Fruit fly (Drosophila melanogaster) whole organism, embryonic: Measurements from ENCODE around the gene CG42271.
A peak's percentile ranks its signal among the peaks of the same experiment; 100 is the strongest.

Source experiments
- Antp ChIP-seq: fragments of 200-800 bp; sonication (Bioruptor generic); optimal IDR thresholded peaks from 3 replicates; lab custom pipeline; 2016; ENCODE audit warnings: missing biosample characterization, missing genetic modification characterization
- BtbVII ChIP-seq: fragments of 200-800 bp; sonication (Bioruptor generic); optimal IDR thresholded peaks from 3 replicates; lab custom pipeline; 2017; ENCODE audit warnings: missing biosample characterization, mild to moderate bottlenecking, missing genetic modification characterization
- CG10274 ChIP-seq: fragments of 200-800 bp; sonication (Bioruptor generic); optimal IDR thresholded peaks from 3 replicates; lab custom pipeline; 2017; ENCODE audit warnings: missing biosample characterization, mild to moderate bottlenecking, missing genetic modification characterization
- CG11456 ChIP-seq: fragments of 200-800 bp; sonication (Bioruptor generic); IDR thresholded peaks from 3 replicates; pipeline ENCODE4 v1.3.6; 2022; ENCODE audit warnings: missing biosample characterization, missing genetic modification characterization
- CG12236 ChIP-seq: fragments of 200-800 bp; sonication (Bioruptor generic); optimal IDR thresholded peaks from 2 replicates; lab custom pipeline; 2016; ENCODE audit warnings: missing biosample characterization, missing genetic modification characterization
- CG13424 ChIP-seq: fragments of 200-800 bp; sonication (Bioruptor generic); optimal IDR thresholded peaks from 2 replicates; lab custom pipeline; 2019; ENCODE audit warnings: missing biosample characterization, mild to moderate bottlenecking, missing genetic modification characterization, moderate library complexity
- CG14050 ChIP-seq: fragments of 200-800 bp; sonication (Bioruptor generic); IDR thresholded peaks from 3 replicates; pipeline ENCODE4 v1.3.6; 2022; ENCODE audit warnings: missing biosample characterization, missing genetic modification characterization
- CG15073 ChIP-seq: fragments of 200-800 bp; sonication (Bioruptor generic); optimal IDR thresholded peaks from 2 replicates; lab custom pipeline; 2016; ENCODE audit warnings: missing biosample characterization, missing genetic modification characterization
- CG30431 ChIP-seq: fragments of 200-800 bp; sonication (Bioruptor generic); optimal IDR thresholded peaks from 2 replicates; lab custom pipeline; 2017; ENCODE audit warnings: missing biosample characterization, missing genetic modification characterization
- CG4854 ChIP-seq: fragments of 200-800 bp; sonication (Bioruptor generic); optimal IDR thresholded peaks from 2 replicates; lab custom pipeline; 2016; ENCODE audit warnings: missing biosample characterization, missing genetic modification characterization, inconsistent platforms
- CG6272 ChIP-seq: fragments of 200-800 bp; sonication (Bioruptor generic); IDR thresholded peaks from 2 replicates; pipeline ENCODE4 v1.3.6; 2022; ENCODE audit warnings: missing biosample characterization, missing genetic modification characterization
- CG7928 ChIP-seq: fragments of 200-800 bp; sonication (Bioruptor generic); optimal IDR thresholded peaks from 2 replicates; lab custom pipeline; 2017; ENCODE audit warnings: missing biosample characterization, mild to moderate bottlenecking, missing genetic modification characterization
- CG8924 ChIP-seq: fragments of 200-800 bp; optimal IDR thresholded peaks from 3 replicates; lab custom pipeline; 2019; ENCODE audit warnings: missing biosample characterization, mild to moderate bottlenecking, missing genetic modification characterization, moderate library complexity
- Doc2 ChIP-seq: fragments of 200-800 bp; sonication (Bioruptor generic); IDR thresholded peaks from 2 replicates; pipeline ENCODE4 v1.3.6; 2022; ENCODE audit warnings: missing biosample characterization, missing genetic modification characterization
- Elba2 ChIP-seq: fragments of 200-800 bp; sonication (Bioruptor generic); optimal IDR thresholded peaks from 3 replicates; lab custom pipeline; 2016; ENCODE audit warnings: missing biosample characterization, missing genetic modification characterization
- Hr3 ChIP-seq: fragments of 200-800 bp; sonication (Bioruptor generic); optimal IDR thresholded peaks from 3 replicates; lab custom pipeline; 2016; ENCODE audit warnings: missing biosample characterization, missing genetic modification characterization
- Kr ChIP-seq: fragments of 200-800 bp; sonication (Bioruptor generic); optimal IDR thresholded peaks from 2 replicates; lab custom pipeline; 2017; ENCODE audit warnings: missing biosample characterization, mild to moderate bottlenecking, missing genetic modification characterization
- Lhr ChIP-seq: fragments of 200-800 bp; sonication (Bioruptor generic); optimal IDR thresholded peaks from 3 replicates; lab custom pipeline; 2017; ENCODE audit warnings: mild to moderate bottlenecking, missing biosample characterization, missing genetic modification reagents, missing genetic modification characterization
- Myb ChIP-seq: fragments of 200-800 bp; sonication (Bioruptor generic); optimal IDR thresholded peaks from 2 replicates; lab custom pipeline; 2016; ENCODE audit warnings: missing biosample characterization, missing genetic modification characterization
- NFAT ChIP-seq: fragments of 200-800 bp; sonication (Bioruptor generic); IDR thresholded peaks from 2 replicates; pipeline ENCODE4 v1.3.6; 2022; ENCODE audit warnings: missing biosample characterization, missing genetic modification characterization
- Nf-YB ChIP-seq: fragments of 200-800 bp; sonication (Bioruptor generic); optimal IDR thresholded peaks from 3 replicates; lab custom pipeline; 2019; ENCODE audit warnings: missing biosample characterization, mild to moderate bottlenecking, missing genetic modification characterization, moderate library complexity
- NfI ChIP-seq: fragments of 200-800 bp; sonication (Bioruptor generic); optimal IDR thresholded peaks from 3 replicates; lab custom pipeline; 2018; ENCODE audit warnings: missing biosample characterization, mild to moderate bottlenecking, missing genetic modification characterization, moderate library complexity
- Opbp ChIP-seq: fragments of 200-800 bp; sonication (Bioruptor generic); IDR thresholded peaks from 3 replicates; pipeline ENCODE4 v1.3.6; 2022; ENCODE audit warnings: missing biosample characterization, missing genetic modification characterization; ENCODE audit not compliant: partially characterized antibody
- Poxn ChIP-seq: fragments of 200-800 bp; sonication (Bioruptor generic); IDR thresholded peaks from 2 replicates; pipeline ENCODE4 v1.3.6; 2022; ENCODE audit warnings: missing biosample characterization, missing genetic modification characterization
- ab ChIP-seq: fragments of 200-800 bp; sonication (Bioruptor generic); optimal IDR thresholded peaks from 2 replicates; lab custom pipeline; 2016; ENCODE audit warnings: missing biosample characterization, missing genetic modification characterization
- bbx ChIP-seq: fragments of 200-800 bp; sonication (Bioruptor generic); IDR thresholded peaks from 2 replicates; pipeline ENCODE4 v1.3.6; 2022; ENCODE audit warnings: missing biosample characterization, missing genetic modification characterization; ENCODE audit not compliant: partially characterized antibody
- cad ChIP-seq: fragments of >200 bp; optimal IDR thresholded peaks from 2 replicates; lab custom pipeline; 2017; ENCODE audit warnings: missing biosample characterization, missing genetic modification characterization
- dati ChIP-seq: fragments of 200-800 bp; sonication (Bioruptor generic); IDR thresholded peaks from 2 replicates; pipeline ENCODE4 v1.3.6; 2022; ENCODE audit warnings: missing biosample characterization, missing genetic modification characterization
- exex ChIP-seq: fragments of 200-800 bp; sonication (Bioruptor generic); optimal IDR thresholded peaks from 4 replicates; lab custom pipeline; 2018; ENCODE audit warnings: missing biosample characterization, mild to moderate bottlenecking, missing genetic modification characterization, moderate library complexity
- eyg ChIP-seq: fragments of 200-800 bp; sonication (Bioruptor generic); optimal IDR thresholded peaks from 3 replicates; lab custom pipeline; 2016; ENCODE audit warnings: missing biosample characterization, missing genetic modification characterization
- fd3F ChIP-seq: fragments of 200-800 bp; sonication (Bioruptor generic); optimal IDR thresholded peaks from 2 replicates; lab custom pipeline; 2018; ENCODE audit warnings: missing biosample characterization, mild to moderate bottlenecking, missing genetic modification characterization, moderate library complexity
- fu2 ChIP-seq: fragments of 200-800 bp; sonication (Bioruptor generic); optimal IDR thresholded peaks from 2 replicates; lab custom pipeline; 2016; ENCODE audit warnings: missing biosample characterization, missing genetic modification characterization
- gcm ChIP-seq: fragments of 200-800 bp; sonication (Bioruptor generic); optimal IDR thresholded peaks from 2 replicates; lab custom pipeline; 2019; ENCODE audit warnings: missing biosample characterization, mild to moderate bottlenecking, missing genetic modification characterization, moderate library complexity
- her ChIP-seq: fragments of 200-800 bp; sonication (Bioruptor generic); optimal IDR thresholded peaks from 2 replicates; lab custom pipeline; 2016; ENCODE audit warnings: missing biosample characterization, missing genetic modification characterization
- ind ChIP-seq: fragments of 200-800 bp; sonication (Bioruptor generic); optimal IDR thresholded peaks from 3 replicates; lab custom pipeline; 2016; ENCODE audit warnings: missing biosample characterization, missing genetic modification characterization
- jigr1 ChIP-seq: fragments of 200-800 bp; sonication (Bioruptor generic); IDR thresholded peaks from 3 replicates; pipeline ENCODE4 v1.3.6; 2022; ENCODE audit warnings: missing biosample characterization, missing genetic modification characterization
- knrl ChIP-seq: fragments of 200-800 bp; sonication (Bioruptor generic); IDR thresholded peaks from 3 replicates; pipeline ENCODE4 v1.3.6; 2022; ENCODE audit warnings: missing biosample characterization, missing genetic modification characterization; ENCODE audit not compliant: partially characterized antibody
- maf-S ChIP-seq: fragments of 200-800 bp; sonication (Bioruptor generic); optimal IDR thresholded peaks from 2 replicates; lab custom pipeline; 2016; ENCODE audit warnings: missing biosample characterization, missing genetic modification characterization
- nerfin-2 ChIP-seq: fragments of 200-800 bp; sonication (Bioruptor generic); IDR thresholded peaks from 2 replicates; pipeline ENCODE4 v1.3.6; 2022; ENCODE audit warnings: missing biosample characterization, missing genetic modification characterization; ENCODE audit not compliant: partially characterized antibody
- otp ChIP-seq: fragments of 200-800 bp; sonication (Bioruptor generic); IDR thresholded peaks from 3 replicates; pipeline ENCODE4, ENCODE4 v1.3.6; 2022; ENCODE audit warnings: missing biosample characterization, missing genetic modification characterization
- peb ChIP-seq: fragments of 200-800 bp; sonication (Bioruptor generic); IDR thresholded peaks from 2 replicates; pipeline ENCODE4 v1.3.6; 2022; ENCODE audit warnings: missing biosample characterization, missing genetic modification characterization
- repo ChIP-seq: fragments of 200-800 bp; sonication (Bioruptor generic); optimal IDR thresholded peaks from 2 replicates; lab custom pipeline; 2016; ENCODE audit warnings: missing biosample characterization, missing genetic modification characterization
- rib ChIP-seq: fragments of 200-800 bp; sonication (Bioruptor generic); IDR thresholded peaks from 2 replicates; pipeline ENCODE4 v1.3.6; 2022; ENCODE audit warnings: missing biosample characterization, missing genetic modification characterization
- sens-2 ChIP-seq: fragments of 200-800 bp; sonication (Bioruptor generic); IDR thresholded peaks from 2 replicates; pipeline ENCODE4 v1.3.6; 2022; ENCODE audit warnings: missing biosample characterization, missing genetic modification characterization
- tin ChIP-seq: fragments of 200-800 bp; sonication (Bioruptor generic); optimal IDR thresholded peaks from 3 replicates; lab custom pipeline; 2016; ENCODE audit warnings: missing biosample characterization, missing genetic modification characterization
- tll ChIP-seq, 2 experiments: fragments of 200-800 bp in 1 of 2; fragments of >200 bp in 1 of 2; sonication (Bioruptor generic) in 1 of 2; optimal IDR thresholded peaks; 2 replicates each; lab custom pipeline; 2017 to 2019; ENCODE audit warnings: missing biosample characterization in 2 of 2, missing genetic modification characterization in 2 of 2, mild to moderate bottlenecking in 1 of 2, moderate library complexity in 1 of 2
- unc-4 ChIP-seq: fragments of 200-800 bp; sonication (Bioruptor generic); IDR thresholded peaks from 2 replicates; pipeline ENCODE4 v1.3.6; 2022; ENCODE audit warnings: missing biosample characterization, missing genetic modification characterization; ENCODE audit not compliant: partially characterized antibody
- vvl ChIP-seq: fragments of 200-800 bp; sonication (Bioruptor generic); IDR thresholded peaks from 2 replicates; pipeline ENCODE4 v1.3.6; 2022; ENCODE audit warnings: missing biosample characterization, missing genetic modification characterization
- zf30C ChIP-seq: fragments of 200-800 bp; sonication (Bioruptor generic); optimal IDR thresholded peaks from 3 replicates; lab custom pipeline; 2018; ENCODE audit warnings: missing biosample characterization, mild to moderate bottlenecking, missing genetic modification characterization
- zfh1 ChIP-seq: fragments of 200-800 bp; sonication (Bioruptor generic); IDR thresholded peaks from 3 replicates; pipeline ENCODE4 v1.3.6; 2022; ENCODE audit warnings: missing biosample characterization, missing genetic modification characterization

Gene CG42271

dm6 chrX:14214505-14215449 is 19.1 kb downstream of the CG42271 start (continued):
- TF ChIP-seq her (GFP tag; lab: Kevin White, UChicago) (no peak), CG10274 (GFP tag; lab: Kevin White, UChicago) (peak; percentile 46), tll (GFP tag; optimal IDR thresholded peaks at IDR 0.05; lab: Kevin White, UChicago) (no peak), CG11456 (no peak), peb (no peak), NfI (GFP tag; lab: Kevin White, UChicago) (peak; percentile 12), jigr1 (no peak), fd3F (GFP tag; lab: Kevin White, UChicago) (peak; percentile 52), unc-4 (GFP tag; lab: Robert Waterston, UW) (no peak), repo (GFP tag; lab: Kevin White, UChicago) (no peak), CG7928 (peak; percentile 8), Myb (GFP tag; lab: Kevin White, UChicago) (no peak), Doc2 (GFP tag; lab: Robert Waterston, UW) (no peak), gcm (GFP tag; lab: Kevin White, UChicago) (no peak), tin (GFP tag; lab: Kevin White, UChicago) (peak; percentile 6), fu2 (GFP tag; lab: Kevin White, UChicago) (no peak), otp (GFP tag; lab: Robert Waterston, UW) (no peak), Nf-YB (no peak), Poxn (GFP tag; lab: Robert Waterston, UW) (no peak), CG13424 (tag; lab: Kevin White, UChicago) (peak; percentile 46), ind (peak; percentile 24), zfh1 (GFP tag; lab: Robert Waterston, UW) (no peak), Opbp (no peak), nerfin-2 (GFP tag; lab: Robert Waterston, UW) (no peak), vvl (GFP tag; lab: Robert Waterston, UW) (no peak), ab (GFP tag; lab: Kevin White, UChicago) (no peak), eyg (no peak), CG15073 (GFP tag; lab: Kevin White, UChicago) (no peak), Hr3 (GFP tag; lab: Kevin White, UChicago) (peak; percentile 2), exex (tag; lab: Kevin White, UChicago) (no peak), CG8924 (tag; lab: Kevin White, UChicago) (peak; percentile 37), dati (GFP tag; lab: Robert Waterston, UW) (no peak), rib (GFP tag; lab: Robert Waterston, UW) (no peak), Lhr (GFP tag; lab: Kevin White, UChicago) (no peak), CG12236 (GFP tag; lab: Kevin White, UChicago) (no peak), cad (no peak), knrl (no peak), maf-S (GFP tag; lab: Kevin White, UChicago) (no peak), CG14050 (GFP tag; lab: Robert Waterston, UW) (no peak), Elba2 (GFP tag; lab: Kevin White, UChicago) (no peak), CG6272 (no peak), Antp (GFP tag; lab: Kevin White, UChicago) (no peak), NFAT (no peak), BtbVII (GFP tag; lab: Kevin White, UChicago) (peak; percentile 31), sens-2 (GFP tag; lab: Robert Waterston, UW) (no peak), CG30431 (GFP tag; lab: Kevin White, UChicago) (no peak), Kr (GFP tag; lab: Kevin White, UChicago) (no peak), bbx (GFP tag; lab: Robert Waterston, UW) (no peak), CG4854 (GFP tag; lab: Kevin White, UChicago) (no peak), zf30C (GFP tag; lab: Kevin White, UChicago) (no peak)
